Worm (Caenorhabditis elegans) whole organism, young adult: ENCODE results near the gene F56C9.3.
"Not testable (repeated sequence)": the region's sequence is repeated elsewhere in the genome, so short reads cannot be mapped to it uniquely, and the experiment has no call there.

Source experiments
- B0261.1 ChIP-seq: sonication (generic microtip); optimal IDR thresholded peaks from 2 replicates; lab custom pipeline; 2016; ENCODE audit warnings: mild to moderate bottlenecking, missing genetic modification characterization, moderate library complexity, missing compliant biosample characterization
- B0336.3 ChIP-seq: fragments of 200-800 bp; sonication (Bioruptor generic); IDR thresholded peaks from 2 replicates; pipeline ENCODE4 v1.3.6; 2022; ENCODE audit warnings: missing genetic modification characterization, missing compliant biosample characterization
- F22D6.2 ChIP-seq: sonication (generic microtip); optimal IDR thresholded peaks from 2 replicates; lab custom pipeline; 2016; ENCODE audit warnings: mild to moderate bottlenecking, missing genetic modification characterization, missing compliant biosample characterization
- F33H1.4 ChIP-seq: fragments of 200-800 bp; sonication (Bioruptor generic); IDR thresholded peaks from 2 replicates; pipeline ENCODE4 v1.3.6; 2022; ENCODE audit warnings: missing genetic modification reagents, missing genetic modification characterization, missing compliant biosample characterization
- F37B4.10 ChIP-seq: fragments of 200-800 bp; sonication (Bioruptor generic); IDR thresholded peaks from 2 replicates; pipeline ENCODE4 v1.3.6; 2022; ENCODE audit warnings: missing genetic modification characterization, missing compliant biosample characterization
- K12H6.12 ChIP-seq: fragments of 200-800 bp; sonication (Bioruptor generic); optimal IDR thresholded peaks from 2 replicates; lab custom pipeline; 2018; ENCODE audit warnings: mild to moderate bottlenecking, missing genetic modification characterization, missing compliant biosample characterization
- Y53G8AR.9 ChIP-seq: fragments of 200-800 bp; sonication (Bioruptor generic); conservative IDR thresholded peaks from 2 replicates; pipeline ENCODE4 v1.3.6; 2022; ENCODE audit warnings: missing genetic modification reagents, missing genetic modification characterization, missing compliant biosample characterization
- Y95B8A.8 ChIP-seq: fragments of 200-800 bp; sonication (Bioruptor generic); IDR thresholded peaks from 2 replicates; pipeline ENCODE4 v1.3.6; 2022; ENCODE audit warnings: missing genetic modification reagents, missing genetic modification characterization, missing compliant biosample characterization
- akir-1 ChIP-seq: fragments of 200-800 bp; sonication (Bioruptor generic); optimal IDR thresholded peaks from 2 replicates; lab custom pipeline; 2018; ENCODE audit warnings: mild to moderate bottlenecking, missing genetic modification characterization, moderate library complexity, missing compliant biosample characterization
- aptf-2 ChIP-seq: fragments of 200-800 bp; sonication (Bioruptor generic); conservative IDR thresholded peaks from 2 replicates; pipeline ENCODE4 v1.3.6; 2022; ENCODE audit warnings: missing genetic modification reagents, missing genetic modification characterization, missing compliant biosample characterization
- atf-7 ChIP-seq: sonication (generic microtip); optimal IDR thresholded peaks from 2 replicates; lab custom pipeline; 2017; ENCODE audit warnings: mild to moderate bottlenecking, missing genetic modification characterization, missing compliant biosample characterization
- athp-1 ChIP-seq: sonication (generic microtip); optimal IDR thresholded peaks from 2 replicates; lab custom pipeline; 2017; ENCODE audit warnings: mild to moderate bottlenecking, missing genetic modification characterization, missing compliant biosample characterization
- attf-6 ChIP-seq: fragments of 200-800 bp; sonication (Bioruptor generic); IDR thresholded peaks from 2 replicates; pipeline ENCODE4 v1.3.6; 2022; ENCODE audit warnings: missing genetic modification reagents, missing genetic modification characterization, missing compliant biosample characterization
- cebp-1 ChIP-seq, 2 experiments: fragments of 200-800 bp in 1 of 2; sonication (Bioruptor generic) in 1 of 2; sonication (generic microtip) in 1 of 2; IDR thresholded peaks in 1 of 2; optimal IDR thresholded peaks in 1 of 2; 2 replicates each; pipeline versions ENCODE4 v1.3.6 to Lab custom; 2017 to 2022; ENCODE audit warnings: missing compliant biosample characterization in 2 of 2, missing genetic modification characterization in 2 of 2, mild to moderate bottlenecking in 1 of 2, missing genetic modification reagents in 1 of 2, moderate library complexity in 1 of 2
- ceh-27 ChIP-seq: fragments of 200-800 bp; sonication (Bioruptor generic); optimal IDR thresholded peaks from 2 replicates; lab custom pipeline; 2018; ENCODE audit warnings: mild to moderate bottlenecking, missing genetic modification characterization, moderate library complexity, missing compliant biosample characterization
- chd-7 ChIP-seq: sonication (generic microtip); optimal IDR thresholded peaks from 2 replicates; lab custom pipeline; 2016; ENCODE audit warnings: mild to moderate bottlenecking, missing genetic modification characterization, moderate library complexity, missing compliant biosample characterization
- die-1 ChIP-seq: sonication (generic microtip); optimal IDR thresholded peaks from 2 replicates; lab custom pipeline; 2016; ENCODE audit warnings: missing genotype, mild to moderate bottlenecking, missing genetic modification characterization, missing compliant biosample characterization
- efl-1 ChIP-seq: fragments of 150-350 bp; optimal IDR thresholded peaks from 2 replicates; lab custom pipeline; 2014; ENCODE audit warnings: missing biosample characterization, missing genetic modification reagents, missing genetic modification characterization
- ekl-4 ChIP-seq: fragments of 200-800 bp; sonication (Bioruptor generic); IDR thresholded peaks from 2 replicates; pipeline ENCODE4 v1.3.6; 2022; ENCODE audit warnings: missing genetic modification reagents, missing genetic modification characterization, missing compliant biosample characterization
- gei-17 ChIP-seq: fragments of 200-800 bp; sonication (Bioruptor generic); optimal IDR thresholded peaks from 2 replicates; lab custom pipeline; 2018; ENCODE audit warnings: mild to moderate bottlenecking, missing genetic modification characterization, missing compliant biosample characterization
- hmg-1.2 ChIP-seq: fragments of 200-800 bp; sonication (Bioruptor generic); IDR thresholded peaks from 2 replicates; pipeline ENCODE4 v1.3.6; 2022; ENCODE audit warnings: missing genetic modification reagents, missing genetic modification characterization, missing compliant biosample characterization
- hmg-20 ChIP-seq: fragments of 200-800 bp; sonication (Bioruptor generic); IDR thresholded peaks from 2 replicates; pipeline ENCODE4 v1.3.6; 2022; ENCODE audit warnings: missing genetic modification reagents, missing genetic modification characterization, missing compliant biosample characterization
- hrde-1 ChIP-seq: sonication (generic microtip); optimal IDR thresholded peaks from 2 replicates; lab custom pipeline; 2016; ENCODE audit warnings: missing genetic modification characterization, mild to moderate bottlenecking, missing compliant biosample characterization, moderate library complexity, missing genotype, missing genetic modification reagents, borderline replicate concordance
- lin-35 ChIP-seq, 3 experiments: fragments of 150-350 bp in 2 of 3; sonication (generic microtip) in 1 of 3; optimal IDR thresholded peaks; 2 replicates each; lab custom pipeline; 2014 to 2018; ENCODE audit warnings: missing biosample characterization in 3 of 3, missing genetic modification characterization in 3 of 3, missing genetic modification reagents in 3 of 3
- lin-40 ChIP-seq: sonication (generic microtip); optimal IDR thresholded peaks from 2 replicates; lab custom pipeline; 2016; ENCODE audit warnings: missing genetic modification characterization, mild to moderate bottlenecking, missing compliant biosample characterization, missing genotype, missing genetic modification reagents
- madf-10 ChIP-seq: sonication (generic microtip); optimal IDR thresholded peaks from 2 replicates; lab custom pipeline; 2016; ENCODE audit warnings: mild to moderate bottlenecking, missing genetic modification characterization, missing compliant biosample characterization
- madf-3 ChIP-seq: fragments of 200-800 bp; sonication (Bioruptor generic); IDR thresholded peaks from 2 replicates; pipeline ENCODE4 v1.3.6; 2022; ENCODE audit warnings: missing genetic modification reagents, missing genetic modification characterization, missing compliant biosample characterization
- mcd-1 ChIP-seq: fragments of 200-800 bp; sonication (Bioruptor generic); IDR thresholded peaks from 2 replicates; pipeline ENCODE4 v1.3.6; 2022; ENCODE audit warnings: missing genetic modification reagents, missing genetic modification characterization, missing compliant biosample characterization
- nfyb-1 ChIP-seq: fragments of 200-800 bp; sonication (Bioruptor generic); IDR thresholded peaks from 2 replicates; pipeline ENCODE4 v1.3.6; 2022; ENCODE audit warnings: missing genetic modification reagents, missing genetic modification characterization, missing compliant biosample characterization
- nhr-80 ChIP-seq: sonication (generic microtip); optimal IDR thresholded peaks from 2 replicates; lab custom pipeline; 2016; ENCODE audit warnings: missing genetic modification characterization, missing compliant biosample characterization
- pbrm-1 ChIP-seq: fragments of 200-800 bp; sonication (Bioruptor generic); IDR thresholded peaks from 2 replicates; pipeline ENCODE4 v1.3.6; 2022; ENCODE audit warnings: missing genetic modification reagents, missing genetic modification characterization, missing compliant biosample characterization
- rcor-1 ChIP-seq: fragments of 200-800 bp; sonication (Bioruptor generic); IDR thresholded peaks from 2 replicates; pipeline ENCODE4 v1.3.6; 2022; ENCODE audit warnings: missing genetic modification reagents, missing genetic modification characterization, missing compliant biosample characterization
- repo-1 ChIP-seq: sonication (generic microtip); optimal IDR thresholded peaks from 2 replicates; lab custom pipeline; 2017; ENCODE audit warnings: mild to moderate bottlenecking, missing genetic modification characterization, missing compliant biosample characterization
- snpc-1.1 ChIP-seq: sonication (generic microtip); optimal IDR thresholded peaks from 2 replicates; lab custom pipeline; 2017; ENCODE audit warnings: missing genetic modification characterization, mild to moderate bottlenecking, missing compliant biosample characterization, antibody characterized with exemption, moderate library complexity, missing genotype, missing genetic modification reagents; ENCODE audit not compliant: insufficient read depth
- snpc-4 ChIP-seq, 5 experiments: fragments of 150-350 bp in 1 of 5; sonication (generic microtip) in 4 of 5; optimal IDR thresholded peaks; 2 replicates each; lab custom pipeline; 2014 to 2018; ENCODE audit warnings: missing genetic modification characterization in 5 of 5, missing biosample characterization in 3 of 5, antibody characterized with exemption in 2 of 5, mild to moderate bottlenecking in 2 of 5, missing compliant biosample characterization in 2 of 5, missing genotype in 2 of 5, moderate library complexity in 2 of 5, missing genetic modification reagents in 1 of 5
- tbp1 ChIP-seq: fragments of 200-800 bp; sonication (Bioruptor generic); optimal IDR thresholded peaks from 2 replicates; lab custom pipeline; 2018; ENCODE audit warnings: mild to moderate bottlenecking, missing genetic modification characterization, missing compliant biosample characterization
- unc-130 ChIP-seq: sonication (generic microtip); optimal IDR thresholded peaks from 2 replicates; lab custom pipeline; 2016; ENCODE audit warnings: missing genetic modification reagents, missing genetic modification characterization, missing compliant biosample characterization
- unc-62 ChIP-seq: fragments of 150-350 bp; optimal IDR thresholded peaks from 2 replicates; lab custom pipeline; 2014; ENCODE audit warnings: missing biosample characterization, missing genetic modification reagents, missing genetic modification characterization
- zfh-2 ChIP-seq: fragments of 200-800 bp; sonication (Bioruptor generic); conservative IDR thresholded peaks from 2 replicates; pipeline ENCODE4 v1.3.6; 2022; ENCODE audit warnings: missing genetic modification reagents, missing genetic modification characterization, missing compliant biosample characterization
- ztf-18 ChIP-seq: sonication (generic microtip); optimal IDR thresholded peaks from 2 replicates; lab custom pipeline; 2016; ENCODE audit warnings: missing genotype, mild to moderate bottlenecking, missing genetic modification characterization, missing compliant biosample characterization
- ztf-3 ChIP-seq: fragments of 200-800 bp; sonication (Bioruptor generic); optimal IDR thresholded peaks from 2 replicates; lab custom pipeline; 2018; ENCODE audit warnings: mild to moderate bottlenecking, missing genetic modification characterization, missing compliant biosample characterization
- ztf-6 ChIP-seq: fragments of 200-800 bp; sonication (Bioruptor generic); IDR thresholded peaks from 2 replicates; pipeline ENCODE4 v1.3.6; 2022; ENCODE audit warnings: missing genetic modification reagents, missing genetic modification characterization, missing compliant biosample characterization

F56C9.3 gene

DNA sequence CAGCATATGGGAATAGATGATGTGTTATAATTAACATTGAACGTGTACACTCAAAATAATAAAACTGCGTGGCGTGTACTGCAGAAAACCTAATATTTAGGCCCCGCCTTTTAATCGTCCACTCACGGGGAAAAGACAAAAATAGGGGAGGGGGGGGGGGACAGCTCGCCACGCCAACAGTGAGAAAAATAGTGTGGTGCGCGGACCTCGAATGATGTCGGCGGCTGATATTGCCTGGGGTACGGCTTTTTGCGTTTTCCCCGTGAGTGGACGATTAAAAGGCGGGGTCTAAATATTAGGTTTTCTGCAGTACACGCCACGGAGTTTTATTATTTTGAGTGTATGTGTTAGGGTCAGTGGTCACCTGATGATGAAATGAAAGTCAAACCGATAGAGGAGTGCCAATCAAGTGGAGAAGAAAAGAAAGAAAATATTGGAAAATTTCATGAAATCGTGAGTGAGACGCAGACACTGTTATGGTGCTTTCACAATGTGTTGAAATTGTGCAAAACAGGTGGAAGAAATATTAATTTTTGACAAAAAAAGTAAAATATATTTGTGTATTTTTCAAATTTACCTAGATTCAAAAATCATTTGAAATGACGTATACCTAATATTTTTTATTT lies 22.9 kb downstream of the F56C9.3 start:
- TF ChIP-seq ekl-4, result 0 out of 2 replicates have a peak, but pooled peaks have one; percentile 31
- peak; percentile 44; the same call in 1 of the 2 replicates for TF ChIP-seq nfyb-1 (GFP tag; lab: Robert Waterston, UW)
- TF ChIP-seq cebp-1 (GFP tag; IDR thresholded peaks at IDR 0.05; lab: Robert Waterston, UW), result peak; percentile 66; the same call in 1 of the 2 replicates
- TF ChIP-seq cebp-1 (tag; optimal IDR thresholded peaks at IDR 0.05; lab: Kevin White, UChicago), result peak; percentile 83
- 0 out of 2 replicates have a peak, but pooled peaks have one; percentile 47 for TF ChIP-seq Y95B8A.8 (GFP tag; lab: Robert Waterston, UW)
- not testable (repeated sequence) for TF ChIP-seq snpc-4 (GFP tag; optimal IDR thresholded peaks at IDR 0.05; lab: Kevin White, UChicago)
- peak in 3 of 4 experiments; percentile 52 to 71 (median 69) for TF ChIP-seq snpc-4 (tag; optimal IDR thresholded peaks at IDR 0.05; lab: Kevin White, UChicago)
- peak; percentile 48; the same call in 1 of the 2 replicates for TF ChIP-seq Y53G8AR.9 (GFP tag; lab: Robert Waterston, UW)
- TF ChIP-seq nhr-80, result peak; percentile 21
- peak; percentile 19 for TF ChIP-seq snpc-1.1 (tag; lab: Kevin White, UChicago)
- TF ChIP-seq mcd-1 (GFP tag; lab: Robert Waterston, UW), result peak; percentile 31; the same call in 1 of the 2 replicates
- 0 out of 2 replicates have a peak, but pooled peaks have one; percentile 12 for TF ChIP-seq pbrm-1 (GFP tag; lab: Robert Waterston, UW)
- TF ChIP-seq hmg-1.2 (GFP tag; lab: Robert Waterston, UW), result peak; percentile 76
- TF ChIP-seq attf-6 (GFP tag; lab: Robert Waterston, UW), result peak; percentile 23; the same call in 1 of the 2 replicates

ce11 chrIII:7335220-7335619 lies 24.1 kb downstream of the F56C9.3 start, which contains the start of gene F56C9.10:
Gene F56C9.10, minus strand, starts transcription at chrIII:7335316.
- peak; percentile 74 for TF ChIP-seq F22D6.2
- peak; percentile 90 for TF ChIP-seq unc-62
- TF ChIP-seq ztf-6, result 0 out of 2 replicates have a peak, but pooled peaks have one; percentile 7
- TF ChIP-seq unc-130 (GFP tag; lab: Kevin White, UChicago), result no peak
- TF ChIP-seq akir-1 (GFP tag; lab: Kevin White, UChicago), result no peak
- TF ChIP-seq ztf-18 (tag; lab: Kevin White, UChicago), result peak; percentile 16
- peak; percentile 34 for TF ChIP-seq die-1 (tag; lab: Kevin White, UChicago)
- peak; percentile 71; the same call in 1 of the 2 replicates for TF ChIP-seq ekl-4
- peak; percentile 83 for TF ChIP-seq nfyb-1 (GFP tag; lab: Robert Waterston, UW)
- no peak for TF ChIP-seq F37B4.10 (GFP tag; lab: Robert Waterston, UW)
- peak; percentile 78 for TF ChIP-seq K12H6.12 (tag; lab: Kevin White, UChicago)
- TF ChIP-seq lin-35 (GFP tag; optimal IDR thresholded peaks at IDR 0.05; lab: Kevin White, UChicago), result peak in 1 of 3 experiments; percentile 27
- TF ChIP-seq snpc-4 (GFP tag; optimal IDR thresholded peaks at IDR 0.05; lab: Kevin White, UChicago), result no peak
- TF ChIP-seq snpc-4 (tag; optimal IDR thresholded peaks at IDR 0.05; lab: Kevin White, UChicago), result peak; percentile 51 to 60 (median 54)
- peak; percentile 77; the same call in 1 of the 2 replicates for TF ChIP-seq madf-3 (GFP tag; lab: Robert Waterston, UW)
- peak; percentile 75 for TF ChIP-seq athp-1 (tag; lab: Kevin White, UChicago)
- TF ChIP-seq efl-1 (GFP tag; lab: Kevin White, UChicago), result no peak
- TF ChIP-seq chd-7 (tag; lab: Kevin White, UChicago), result peak; percentile 82
- peak; percentile 78 for TF ChIP-seq nhr-80
- TF ChIP-seq ceh-27 (GFP tag; lab: Kevin White, UChicago), result peak; percentile 83
- TF ChIP-seq zfh-2, result peak; percentile 75
- TF ChIP-seq Y53G8AR.9 (GFP tag; lab: Robert Waterston, UW), result peak; percentile 56; the same call in 1 of the 2 replicates
- peak; percentile 72 for TF ChIP-seq atf-7 (tag; lab: Kevin White, UChicago)
- TF ChIP-seq F33H1.4 (GFP tag; lab: Robert Waterston, UW), result peak; percentile 41
- peak; percentile 77 for TF ChIP-seq madf-10 (tag; lab: Kevin White, UChicago)
- peak; percentile 58 for TF ChIP-seq tbp1 (GFP tag; lab: Kevin White, UChicago)
- peak; percentile 79 for TF ChIP-seq lin-40 (tag; lab: Kevin White, UChicago)
- 0 out of 2 replicates have a peak, but pooled peaks have one; percentile 20 for TF ChIP-seq rcor-1
- no peak for TF ChIP-seq aptf-2
- no peak for TF ChIP-seq hrde-1 (tag; lab: Kevin White, UChicago)
- TF ChIP-seq B0336.3, result peak; percentile 90
- 0 out of 2 replicates have a peak, but pooled peaks have one; percentile 5 for TF ChIP-seq hmg-20 (GFP tag; lab: Robert Waterston, UW)
- TF ChIP-seq ztf-3 (GFP tag; lab: Kevin White, UChicago), result peak; percentile 42
- TF ChIP-seq B0261.1, result no peak
- TF ChIP-seq repo-1 (tag; lab: Kevin White, UChicago), result peak; percentile 64
- TF ChIP-seq gei-17 (GFP tag; lab: Kevin White, UChicago), result peak; percentile 43
